Fruit fly (Drosophila melanogaster): ENCODE results near the gene CG10175.

DNA sequence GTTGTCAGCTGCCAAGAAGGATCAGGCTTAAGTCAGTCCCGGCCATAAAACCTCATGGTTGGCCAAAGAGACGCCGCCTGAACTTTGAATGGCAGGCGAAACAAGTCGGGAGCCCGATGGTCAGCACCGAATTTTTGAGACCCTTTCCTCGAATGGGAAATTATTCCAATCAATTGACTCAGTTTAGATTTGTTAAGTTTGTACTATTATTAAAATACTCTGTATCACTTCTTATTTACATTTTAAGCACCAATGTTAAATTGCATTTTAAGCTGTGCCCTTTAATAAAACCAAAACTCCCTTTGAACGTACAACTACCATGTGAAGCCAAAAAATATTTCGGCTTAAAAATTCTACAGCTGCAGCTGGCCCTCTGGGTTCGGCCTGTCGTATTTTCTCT is 44.0 kb downstream of the CG10175 start:
- no peak for TF ChIP-seq CG6276 (GFP tag; optimal IDR thresholded peaks at IDR 0.05)
- TF ChIP-seq CG8319 (GFP tag; optimal IDR thresholded peaks at IDR 0.05): peak; percentile 75
- TF ChIP-seq CG31627 (GFP tag; optimal IDR thresholded peaks at IDR 0.05): peak; percentile 88

Data from whole organism, prepupa.